Worm (Caenorhabditis elegans) whole organism, L4/young adult: ENCODE measurements around the gene F22F4.5.
A peak's percentile ranks its signal among the peaks of the same experiment; 100 is the strongest.

Source experiments
- W03F9.2 ChIP-seq: fragments of 150-350 bp; optimal IDR thresholded peaks from 2 replicates; lab custom pipeline; 2014; ENCODE audit warnings: missing biosample characterization, missing genetic modification characterization
- dao-5 ChIP-seq: sonication (generic microtip); optimal IDR thresholded peaks from 2 replicates; lab custom pipeline; 2016; ENCODE audit warnings: missing genotype, missing genetic modification characterization, moderate library complexity, missing compliant biosample characterization
- him-1 ChIP-seq: sonication (generic microtip); optimal IDR thresholded peaks from 2 replicates; lab custom pipeline; 2016; ENCODE audit warnings: missing genotype, missing genetic modification reagents, missing genetic modification characterization, missing compliant biosample characterization

Gene F22F4.5

DNA sequence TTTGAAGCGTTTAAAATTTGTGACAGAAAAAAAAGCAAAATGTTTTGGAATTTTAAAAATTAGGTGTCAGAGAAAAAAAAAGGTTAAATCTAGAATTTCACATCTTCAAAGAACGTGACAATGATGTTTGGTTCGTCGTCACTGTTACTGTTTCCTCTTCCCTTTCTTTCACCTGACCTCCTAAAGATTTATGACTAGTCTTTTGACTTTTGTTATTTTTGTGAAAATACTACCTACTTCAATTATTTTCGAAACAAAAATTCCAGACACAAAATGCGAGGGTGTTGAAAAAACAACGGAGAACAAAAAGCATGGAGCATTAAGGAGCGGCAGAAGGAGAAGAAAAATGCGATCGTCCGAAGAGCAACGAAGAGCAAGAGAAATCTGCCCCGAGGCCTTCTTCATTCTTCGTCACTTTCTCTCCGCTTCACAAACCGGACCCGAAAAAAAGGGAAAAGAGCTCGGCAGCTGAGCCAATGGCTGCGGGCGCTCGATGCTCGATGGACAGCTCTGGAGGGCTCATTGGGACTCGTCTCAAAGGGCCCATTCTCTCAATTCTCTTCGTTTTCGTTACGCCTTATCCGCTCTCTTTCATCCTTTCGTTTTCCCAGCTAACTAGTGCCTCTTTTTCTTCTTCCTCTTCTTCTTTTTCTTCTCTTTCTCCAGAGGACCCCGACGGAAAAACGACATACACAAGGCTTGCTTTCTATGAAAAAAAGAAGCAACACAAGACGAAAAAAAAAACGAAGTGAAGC lies 16.3 kb downstream of the F22F4.5 start:
- TF ChIP-seq him-1 (tag; lab: Kevin White, UChicago) (peak; percentile 71), dao-5 (tag; lab: Kevin White, UChicago) (no peak)

ce11 chrX:5975726-5976125 lies 16.9 kb downstream of the F22F4.5 start:
- TF ChIP-seq dao-5 (tag; lab: Kevin White, UChicago) (no peak), him-1 (tag; lab: Kevin White, UChicago) (no peak), W03F9.2 (tag; lab: Kevin White, UChicago) (no peak)

ce11 chrX:5975228-5975627 lies 17.4 kb downstream of the F22F4.5 start:
- no peak for TF ChIP-seq dao-5 (tag; lab: Kevin White, UChicago)
- no peak for TF ChIP-seq him-1 (tag; lab: Kevin White, UChicago)

DNA sequence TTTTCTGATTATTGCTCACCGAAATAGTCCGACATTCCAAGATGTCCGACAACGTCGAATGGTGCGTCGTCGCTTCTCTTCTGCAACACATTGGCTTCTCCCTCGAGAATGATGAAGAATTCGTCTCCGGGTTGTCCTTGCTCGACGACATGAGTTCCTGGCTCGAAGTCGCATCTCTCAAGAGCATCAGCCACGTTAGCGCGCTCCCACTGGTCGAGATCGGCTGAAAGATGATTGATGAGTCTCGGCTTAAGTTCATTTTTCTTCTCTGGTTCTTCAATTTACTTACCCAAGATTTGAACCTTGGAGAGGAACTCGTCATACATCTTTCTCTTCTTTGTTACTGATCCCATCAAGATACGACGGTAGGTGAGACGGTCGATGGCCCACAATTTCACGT lies 20.5 kb downstream of the F22F4.5 start:
- no peak for TF ChIP-seq him-1 (tag; lab: Kevin White, UChicago)
- TF ChIP-seq dao-5 (tag; lab: Kevin White, UChicago), result no peak
- no peak for TF ChIP-seq W03F9.2 (tag; lab: Kevin White, UChicago)

DNA sequence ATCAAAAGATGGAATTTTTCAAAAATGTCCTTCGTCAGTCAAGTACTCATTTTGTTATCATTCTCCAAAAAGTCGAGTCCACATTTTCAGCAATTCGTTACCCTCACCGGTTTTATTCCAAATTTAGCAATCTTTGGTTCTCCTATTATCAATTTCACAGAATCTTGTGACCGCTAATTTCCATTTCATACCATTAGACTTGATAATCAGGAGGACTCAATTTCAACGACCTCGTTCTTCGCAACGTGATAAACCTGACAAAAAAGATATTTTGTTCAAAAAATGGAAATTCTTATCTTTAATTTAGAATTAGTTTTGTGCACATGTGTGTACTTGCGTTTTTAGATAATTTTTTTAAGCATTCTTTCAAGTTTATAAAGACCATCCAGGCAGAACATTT lies 30.1 kb downstream of the F22F4.5 start:
- TF ChIP-seq him-1 (tag; lab: Kevin White, UChicago) (no peak), W03F9.2 (tag; lab: Kevin White, UChicago) (no peak), dao-5 (tag; lab: Kevin White, UChicago) (no peak)

DNA sequence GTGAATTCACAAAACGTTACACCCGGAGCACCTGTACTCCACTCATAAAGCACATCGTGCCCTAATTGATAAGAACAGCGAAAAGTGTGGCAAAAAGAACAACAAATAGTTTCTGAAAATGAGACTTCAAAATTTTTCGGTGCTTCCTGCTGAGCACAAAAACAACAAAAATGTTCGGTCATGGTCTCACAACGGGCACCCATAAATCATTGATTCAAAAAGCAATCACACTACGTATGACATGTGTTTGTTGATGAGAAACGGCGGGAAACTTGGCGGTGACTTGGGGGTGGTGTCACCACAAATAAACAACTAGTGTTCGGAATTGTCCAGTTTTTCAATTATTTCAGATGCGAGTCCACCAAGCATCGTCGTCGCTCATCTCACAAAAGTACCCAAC lies 31.8 kb downstream of the F22F4.5 start:
- TF ChIP-seq dao-5 (tag; lab: Kevin White, UChicago) (no peak), him-1 (tag; lab: Kevin White, UChicago) (no peak), W03F9.2 (tag; lab: Kevin White, UChicago) (no peak)

- TF ChIP-seq W03F9.2 (tag; lab: Kevin White, UChicago), result no peak
- no peak for TF ChIP-seq dao-5 (tag; lab: Kevin White, UChicago)
- no peak for TF ChIP-seq him-1 (tag; lab: Kevin White, UChicago)
Measured at ce11 chrX:5958815-5959214, 33.9 kb downstream of the F22F4.5 start, which contains the start of gene R07E4.1. Gene R07E4.1, plus strand, starts transcription at chrX:5959115.

- TF ChIP-seq him-1 (tag; lab: Kevin White, UChicago) (no peak), dao-5 (tag; lab: Kevin White, UChicago) (no peak), W03F9.2 (tag; lab: Kevin White, UChicago) (no peak)
Measured at ce11 chrX:5956130-5956529, 36.5 kb downstream of the F22F4.5 start.

DNA sequence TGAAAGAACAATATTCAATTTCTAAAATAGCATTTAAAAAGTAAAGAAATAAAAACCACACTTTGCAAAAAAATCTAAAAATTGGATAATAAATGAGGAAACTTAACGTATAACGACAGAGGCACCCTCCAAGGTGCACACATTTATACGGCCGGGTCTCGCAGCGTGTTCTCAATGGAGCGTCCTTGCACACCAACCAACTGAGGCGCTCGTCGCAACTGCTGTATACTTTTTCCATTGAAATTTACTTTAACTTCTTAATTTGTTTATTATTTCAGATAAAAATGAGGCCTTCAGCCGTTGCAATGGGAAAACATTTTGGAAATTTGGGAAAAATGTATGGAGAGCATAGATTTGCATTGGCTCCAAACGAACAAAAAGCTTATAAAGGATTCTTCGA lies 39.5 kb downstream of the F22F4.5 start, which contains the start of the genes R07E4.5 and R07E4.3:
TSS of gene R07E4.5 (minus strand) at position 1 of the 400 bp plus-strand sequence.
TSS of gene R07E4.3 (plus strand) at position 285 of the 400 bp plus-strand sequence.
- peak; percentile 8 for TF ChIP-seq him-1 (tag; lab: Kevin White, UChicago)
- TF ChIP-seq W03F9.2 (tag; lab: Kevin White, UChicago), result peak; percentile 63
- TF ChIP-seq dao-5 (tag; lab: Kevin White, UChicago), result no peak

ce11 chrX:5948769-5949168 lies 43.9 kb downstream of the F22F4.5 start, which contains the start of gene mig-23:
Gene mig-23, minus strand, starts transcription at chrX:5948869.
- TF ChIP-seq dao-5 (tag; lab: Kevin White, UChicago) (no peak), him-1 (tag; lab: Kevin White, UChicago) (no peak), W03F9.2 (tag; lab: Kevin White, UChicago) (no peak)

ce11 chrX:5944488-5944887 lies 48.2 kb downstream of the F22F4.5 start, which contains the start of gene acs-17:
Gene acs-17, minus strand, starts transcription at chrX:5944510.
- TF ChIP-seq dao-5 (tag; lab: Kevin White, UChicago) (no peak), W03F9.2 (tag; lab: Kevin White, UChicago) (no peak), him-1 (tag; lab: Kevin White, UChicago) (no peak)

- no peak for TF ChIP-seq dao-5 (tag; lab: Kevin White, UChicago)
- TF ChIP-seq W03F9.2 (tag; lab: Kevin White, UChicago), result no peak
- no peak for TF ChIP-seq him-1 (tag; lab: Kevin White, UChicago)
Measured at ce11 chrX:5943908-5944307, 48.8 kb downstream of the F22F4.5 start.

ce11 chrX:5942171-5942570 lies 50.5 kb downstream of the F22F4.5 start:
- TF ChIP-seq W03F9.2 (tag; lab: Kevin White, UChicago) (peak; percentile 17), dao-5 (tag; lab: Kevin White, UChicago) (no peak)
